Worm (Caenorhabditis elegans) whole organism, L1 larva: ENCODE measurements around the gene fbxb-25.

Source experiments
- ceh-90 ChIP-seq: sonication (generic microtip); optimal IDR thresholded peaks from 2 replicates; lab custom pipeline; 2016; ENCODE audit warnings: missing genetic modification characterization, missing compliant biosample characterization
- elt-2 ChIP-seq: sonication (generic microtip); optimal IDR thresholded peaks from 2 replicates; lab custom pipeline; 2016; ENCODE audit warnings: missing genetic modification characterization, mild to moderate bottlenecking, inconsistent platforms, missing compliant biosample characterization, missing genetic modification reagents
- elt-3 ChIP-seq, 6 experiments: fragments of 150-350 bp in 1 of 6; sonication (generic microtip); optimal IDR thresholded peaks; 2 replicates each; lab custom pipeline; 2017 to 2018; ENCODE audit warnings: missing biosample characterization in 6 of 6, missing genetic modification characterization in 6 of 6, inconsistent platforms in 1 of 6
- lin-35 ChIP-seq, 2 experiments: fragments of 150-350 bp; optimal IDR thresholded peaks; 2 replicates each; lab custom pipeline; 2014; ENCODE audit warnings: missing biosample characterization in 2 of 2, missing genetic modification characterization in 2 of 2, missing genetic modification reagents in 2 of 2
- skn-1 ChIP-seq: fragments of 150-350 bp; optimal IDR thresholded peaks from 2 replicates; lab custom pipeline; 2014; ENCODE audit warnings: missing biosample characterization, missing genetic modification characterization
- unc-130 ChIP-seq: fragments of 150-350 bp; optimal IDR thresholded peaks from 2 replicates; lab custom pipeline; 2017; ENCODE audit warnings: missing biosample characterization, missing genetic modification characterization, inconsistent platforms
- zag-1 ChIP-seq: fragments of 150-350 bp; optimal IDR thresholded peaks from 2 replicates; lab custom pipeline; 2014; ENCODE audit warnings: missing biosample characterization, missing genetic modification characterization
- zip-4 ChIP-seq: fragments of 200-800 bp; sonication (Bioruptor generic); optimal IDR thresholded peaks from 2 replicates; lab custom pipeline; 2018; ENCODE audit warnings: mild to moderate bottlenecking, missing genetic modification characterization, moderate library complexity, missing compliant biosample characterization

DNA sequence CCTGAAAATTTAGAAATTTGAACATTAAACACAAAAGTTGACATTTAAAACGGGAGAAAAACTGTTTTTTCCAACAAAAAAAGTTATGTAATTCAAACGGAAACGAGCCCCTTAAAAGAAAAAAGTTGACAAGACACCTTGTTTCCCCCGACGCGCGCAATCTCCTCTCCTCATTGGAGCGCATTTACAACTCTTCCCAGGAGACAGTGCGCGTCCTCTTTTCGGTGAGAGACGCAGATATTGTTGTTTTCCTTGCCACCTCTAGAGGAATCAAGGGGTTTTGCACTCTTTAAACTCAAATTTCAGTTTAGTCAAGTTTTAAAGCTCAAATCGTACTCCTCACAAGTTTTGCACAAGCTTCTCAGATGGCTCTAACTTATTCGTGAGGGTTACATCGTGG is 12.0 kb downstream of the fbxb-25 start, which contains the start of gene F58E1.13:
- TF ChIP-seq zag-1 (tag; lab: Kevin White, UChicago): no peak
- no peak for TF ChIP-seq lin-35 (GFP tag; optimal IDR thresholded peaks at IDR 0.05; lab: Kevin White, UChicago)
- no peak for TF ChIP-seq elt-3 (tag; optimal IDR thresholded peaks at IDR 0.05; lab: Kevin White, UChicago)
- TF ChIP-seq elt-2: no peak
- no peak for TF ChIP-seq skn-1 (tag; lab: Kevin White, UChicago)
- no peak for TF ChIP-seq ceh-90 (tag; lab: Kevin White, UChicago)
- no peak for TF ChIP-seq unc-130 (tag; lab: Kevin White, UChicago)
- no peak for TF ChIP-seq zip-4
